Worm (Caenorhabditis elegans): Measurements from ENCODE around the gene atln-2.

- TF ChIP-seq him-1 (tag; optimal IDR thresholded peaks at IDR 0.05), result no peak
- TF ChIP-seq dao-5 (tag; optimal IDR thresholded peaks at IDR 0.05), result no peak
These were observed 3.2 kb upstream of the atln-2 start for ce11 chrIV:14978204-14978603.

Data from whole organism, L4/young adult.